Worm (Caenorhabditis elegans) whole organism, late embryonic: Measurements from ENCODE around the gene sre-27.

Experiments
- Y22D7AL.16 ChIP-seq: sonication (generic microtip); optimal IDR thresholded peaks from 2 replicates; lab custom pipeline; 2016; ENCODE audit warnings: missing genetic modification characterization, missing compliant biosample characterization
- elt-2 ChIP-seq: sonication (generic microtip); optimal IDR thresholded peaks from 2 replicates; lab custom pipeline; 2016; ENCODE audit warnings: missing genetic modification reagents, missing genetic modification characterization, missing compliant biosample characterization
- fkh-6 ChIP-seq: sonication (generic microtip); optimal IDR thresholded peaks from 2 replicates; lab custom pipeline; 2016; ENCODE audit warnings: missing genetic modification characterization, missing compliant biosample characterization
- hlh-13 ChIP-seq: fragments of 200-800 bp; sonication (Bioruptor generic); optimal IDR thresholded peaks from 2 replicates; lab custom pipeline; 2018; ENCODE audit warnings: mild to moderate bottlenecking, missing genetic modification characterization, missing compliant biosample characterization
- npax-4 ChIP-seq: sonication (generic microtip); optimal IDR thresholded peaks from 2 replicates; lab custom pipeline; 2016; ENCODE audit warnings: missing genetic modification characterization, missing compliant biosample characterization
- ref-2 ChIP-seq: sonication (generic microtip); optimal IDR thresholded peaks from 2 replicates; lab custom pipeline; 2016; ENCODE audit warnings: missing genetic modification characterization, missing compliant biosample characterization
- unc-55 ChIP-seq: sonication (generic microtip); optimal IDR thresholded peaks from 2 replicates; lab custom pipeline; 2017; ENCODE audit warnings: missing biosample characterization, missing genetic modification reagents, missing genetic modification characterization
- ztf-16 ChIP-seq: sonication (generic microtip); optimal IDR thresholded peaks from 2 replicates; lab custom pipeline; 2017; ENCODE audit warnings: missing genetic modification characterization, missing compliant biosample characterization

DNA sequence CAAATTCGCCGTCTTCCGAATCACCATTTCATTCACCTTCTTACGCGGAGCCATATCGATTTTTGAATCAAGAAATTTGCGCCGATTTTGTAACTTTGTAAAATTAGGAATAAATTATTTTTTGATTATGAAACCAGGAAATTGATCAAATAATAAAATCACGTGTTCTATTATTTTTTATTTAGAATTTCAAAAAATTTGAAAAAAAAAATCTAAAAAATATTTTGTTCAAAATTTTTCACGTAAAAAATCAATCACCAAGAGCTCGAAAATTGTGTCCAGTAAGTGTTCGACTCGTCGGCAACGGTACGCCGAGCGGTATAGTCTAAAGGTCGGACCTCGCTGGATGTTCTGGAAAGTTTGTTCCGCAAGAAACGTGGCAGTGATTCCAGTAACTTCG lies 23.7 kb downstream of the sre-27 start, which contains the start of gene Y57A10B.7:
- TF ChIP-seq hlh-13 (GFP tag; lab: Kevin White, UChicago): no peak
- no peak for TF ChIP-seq fkh-6 (tag; lab: Kevin White, UChicago)
- TF ChIP-seq Y22D7AL.16 (tag; lab: Kevin White, UChicago): no peak
- no peak for TF ChIP-seq ztf-16 (tag; lab: Kevin White, UChicago)
- TF ChIP-seq ref-2 (tag; lab: Kevin White, UChicago): no peak
- no peak for TF ChIP-seq npax-4 (tag; lab: Kevin White, UChicago)
- no peak for TF ChIP-seq elt-2 (tag; lab: Kevin White, UChicago)
- no peak for TF ChIP-seq unc-55 (GFP tag; lab: Kevin White, UChicago)
